Worm (Caenorhabditis elegans): ENCODE measurements around the gene stt-3.

The stt-3 gene

ce11 chrIII:6283024-6283423, 34.6 kb downstream of the stt-3 start:
- TF ChIP-seq ceh-82 (tag; optimal IDR thresholded peaks at IDR 0.05) (no peak), alr-1 (tag; optimal IDR thresholded peaks at IDR 0.05) (no peak), blmp-1 (tag; optimal IDR thresholded peaks at IDR 0.05; ENCODE audit: insufficient read depth) (no peak), nhr-10 (tag; optimal IDR thresholded peaks at IDR 0.05) (no peak), unc-55 (GFP tag; optimal IDR thresholded peaks at IDR 0.05) (no peak), unc-62 (GFP tag; optimal IDR thresholded peaks at IDR 0.05) (no peak), lin-39 (tag; optimal IDR thresholded peaks at IDR 0.05) (no peak), skn-1 (tag; optimal IDR thresholded peaks at IDR 0.05) (no peak), peb-1 (tag; optimal IDR thresholded peaks at IDR 0.05) (no peak), ztf-4 (tag; optimal IDR thresholded peaks at IDR 0.05) (no peak), nhr-77 (tag; optimal IDR thresholded peaks at IDR 0.05) (no peak), nhr-11 (tag; optimal IDR thresholded peaks at IDR 0.05) (no peak), ceh-16 (tag; optimal IDR thresholded peaks at IDR 0.05) (no peak), nhr-12 (tag; optimal IDR thresholded peaks at IDR 0.05) (no peak), lin-11 (tag; optimal IDR thresholded peaks at IDR 0.05) (no peak), zag-1 (tag; optimal IDR thresholded peaks at IDR 0.05) (no peak), mbf-1 (tag; optimal IDR thresholded peaks at IDR 0.05) (no peak), lin-13 (GFP tag; optimal IDR thresholded peaks at IDR 0.05) (no peak)

- TF ChIP-seq ama-1 (optimal IDR thresholded peaks at IDR 0.05), result no peak
- TF ChIP-seq ceh-82 (tag; optimal IDR thresholded peaks at IDR 0.05), result no peak
- no peak for TF ChIP-seq ztf-1 (GFP tag; conservative IDR thresholded peaks at IDR 0.05)
- TF ChIP-seq lin-11 (tag; optimal IDR thresholded peaks at IDR 0.05), result no peak
- no peak for TF ChIP-seq gmeb-1 (tag; optimal IDR thresholded peaks at IDR 0.05)
These were observed 37.5 kb downstream of the stt-3 start, which contains the start of gene gadr-3 for ce11 chrIII:6285890-6286289. TSS of gene gadr-3 (minus strand) at chrIII:6285990.

ce11 chrIII:6287195-6287594, 38.8 kb downstream of the stt-3 start, which contains the start of gene F47D12.6:
TSS of gene F47D12.6 (minus strand) at chrIII:6287295.
- TF ChIP-seq fos-1 (tag; optimal IDR thresholded peaks at IDR 0.05), result peak; percentile 41
- no peak for TF ChIP-seq elt-3 (tag; optimal IDR thresholded peaks at IDR 0.05)

ce11 chrIII:6289366-6289765, 40.9 kb downstream of the stt-3 start:
- TF ChIP-seq nhr-129 (tag; optimal IDR thresholded peaks at IDR 0.05), result peak; percentile 2
- no peak for TF ChIP-seq unc-39 (tag; optimal IDR thresholded peaks at IDR 0.05)
- no peak for TF ChIP-seq aly-2 (tag; optimal IDR thresholded peaks at IDR 0.05)

ce11 chrIII:6290469-6291182, 42.2 kb downstream of the stt-3 start:
- no peak for TF ChIP-seq ztf-4 (tag; optimal IDR thresholded peaks at IDR 0.05)
- peak; percentile 95 for TF ChIP-seq fos-1 (tag; optimal IDR thresholded peaks at IDR 0.05)
- no peak for TF ChIP-seq lsy-2 (tag; optimal IDR thresholded peaks at IDR 0.05)

- TF ChIP-seq zag-1 (tag; optimal IDR thresholded peaks at IDR 0.05), result no peak
- TF ChIP-seq C34F6.9 (tag; optimal IDR thresholded peaks at IDR 0.05), result no peak
These were observed 47.7 kb downstream of the stt-3 start, which contains the start of gene F47D12.7 for ce11 chrIII:6295972-6296700. TSS of gene F47D12.7 (minus strand) at chrIII:6296022.

- TF ChIP-seq unc-55 (GFP tag; optimal IDR thresholded peaks at IDR 0.05) (peak; percentile 77), sma-3 (GFP tag; optimal IDR thresholded peaks at IDR 0.05) (no peak), zag-1 (tag; optimal IDR thresholded peaks at IDR 0.05) (peak; percentile 27), dmd-4 (tag; optimal IDR thresholded peaks at IDR 0.05) (no peak), nhr-23 (tag; optimal IDR thresholded peaks at IDR 0.05) (no peak)
These were observed 49.2 kb downstream of the stt-3 start for ce11 chrIII:6297599-6297998.

Measured in whole organism, L2 larva.